Worm (Caenorhabditis elegans) whole organism, young adult: ENCODE results near the gene C18E9.5.

Experiments used
- B0019.2 ChIP-seq: fragments of 200-800 bp; sonication (Bioruptor generic); conservative IDR thresholded peaks from 2 replicates; pipeline ENCODE4 v1.3.6; 2022; ENCODE audit warnings: missing genetic modification reagents, missing genetic modification characterization, missing compliant biosample characterization
- B0336.3 ChIP-seq: fragments of 200-800 bp; sonication (Bioruptor generic); IDR thresholded peaks from 2 replicates; pipeline ENCODE4 v1.3.6; 2022; ENCODE audit warnings: missing genetic modification characterization, missing compliant biosample characterization
- F23B12.7 ChIP-seq: sonication (generic microtip); optimal IDR thresholded peaks from 2 replicates; lab custom pipeline; 2017; ENCODE audit warnings: missing genetic modification characterization, mild to moderate bottlenecking, missing compliant biosample characterization, antibody characterized with exemption, moderate library complexity; ENCODE audit not compliant: insufficient read depth
- F33H1.4 ChIP-seq: fragments of 200-800 bp; sonication (Bioruptor generic); IDR thresholded peaks from 2 replicates; pipeline ENCODE4 v1.3.6; 2022; ENCODE audit warnings: missing genetic modification reagents, missing genetic modification characterization, missing compliant biosample characterization
- F49E8.2 ChIP-seq: sonication (generic microtip); optimal IDR thresholded peaks from 3 replicates; lab custom pipeline; 2017; ENCODE audit warnings: missing genetic modification characterization, mild to moderate bottlenecking, missing compliant biosample characterization, antibody characterized with exemption, moderate library complexity; ENCODE audit not compliant: insufficient read depth
- F57A8.1 ChIP-seq: fragments of 200-800 bp; sonication (Bioruptor generic); optimal IDR thresholded peaks from 2 replicates; lab custom pipeline; 2018; ENCODE audit warnings: mild to moderate bottlenecking, missing genetic modification characterization, moderate library complexity, missing compliant biosample characterization
- Y95B8A.8 ChIP-seq: fragments of 200-800 bp; sonication (Bioruptor generic); IDR thresholded peaks from 2 replicates; pipeline ENCODE4 v1.3.6; 2022; ENCODE audit warnings: missing genetic modification reagents, missing genetic modification characterization, missing compliant biosample characterization
- ama-1 ChIP-seq, 3 experiments: fragments of 150-350 bp in 1 of 3; sonication (generic microtip) in 2 of 3; optimal IDR thresholded peaks; 2 replicates each; lab custom pipeline; 2014 to 2018; ENCODE audit warnings: missing biosample characterization in 2 of 3, missing genetic modification characterization in 2 of 3, missing genetic modification reagents in 2 of 3
- aptf-3 ChIP-seq: fragments of 200-800 bp; sonication (Bioruptor generic); IDR thresholded peaks from 2 replicates; pipeline ENCODE4 v1.3.6; 2022; ENCODE audit warnings: missing genetic modification characterization, missing compliant biosample characterization
- attf-5 ChIP-seq: fragments of 200-800 bp; sonication (Bioruptor generic); optimal IDR thresholded peaks from 2 replicates; lab custom pipeline; 2018; ENCODE audit warnings: mild to moderate bottlenecking, missing genetic modification characterization, missing compliant biosample characterization
- bed-1 ChIP-seq: fragments of 200-800 bp; sonication (Bioruptor generic); IDR thresholded peaks from 2 replicates; pipeline ENCODE4 v1.3.6; 2022; ENCODE audit warnings: missing genetic modification reagents, missing genetic modification characterization, missing compliant biosample characterization
- bed-2 ChIP-seq: fragments of 200-800 bp; sonication (Bioruptor generic); IDR thresholded peaks from 2 replicates; pipeline ENCODE4 v1.3.6; 2022; ENCODE audit warnings: missing genetic modification reagents, missing genetic modification characterization, missing compliant biosample characterization
- cebp-1 ChIP-seq, 2 experiments: fragments of 200-800 bp in 1 of 2; sonication (Bioruptor generic) in 1 of 2; sonication (generic microtip) in 1 of 2; IDR thresholded peaks in 1 of 2; optimal IDR thresholded peaks in 1 of 2; 2 replicates each; pipeline versions ENCODE4 v1.3.6 to Lab custom; 2017 to 2022; ENCODE audit warnings: missing compliant biosample characterization in 2 of 2, missing genetic modification characterization in 2 of 2, mild to moderate bottlenecking in 1 of 2, missing genetic modification reagents in 1 of 2, moderate library complexity in 1 of 2
- ceh-40 ChIP-seq: fragments of 200-800 bp; sonication (Bioruptor generic); IDR thresholded peaks from 2 replicates; pipeline ENCODE4 v1.3.6; 2022; ENCODE audit warnings: missing genetic modification characterization, missing compliant biosample characterization
- die-1 ChIP-seq: sonication (generic microtip); optimal IDR thresholded peaks from 2 replicates; lab custom pipeline; 2016; ENCODE audit warnings: missing genotype, mild to moderate bottlenecking, missing genetic modification characterization, missing compliant biosample characterization
- dox-1 ChIP-seq: fragments of 200-800 bp; sonication (Bioruptor generic); IDR thresholded peaks from 2 replicates; pipeline ENCODE4 v1.3.6; 2022; ENCODE audit warnings: missing genetic modification reagents, missing genetic modification characterization, missing compliant biosample characterization
- efl-1 ChIP-seq: fragments of 150-350 bp; optimal IDR thresholded peaks from 2 replicates; lab custom pipeline; 2014; ENCODE audit warnings: missing biosample characterization, missing genetic modification reagents, missing genetic modification characterization
- egrh-3 ChIP-seq: fragments of 200-800 bp; sonication (Bioruptor generic); IDR thresholded peaks from 2 replicates; pipeline ENCODE4 v1.3.6; 2022; ENCODE audit warnings: missing genetic modification reagents, missing genetic modification characterization, missing compliant biosample characterization
- hlh-26 ChIP-seq: fragments of 200-800 bp; sonication (Bioruptor generic); conservative IDR thresholded peaks from 2 replicates; pipeline ENCODE4 v1.3.6; 2022; ENCODE audit warnings: missing genetic modification reagents, missing genetic modification characterization, missing compliant biosample characterization
- hmg-1.2 ChIP-seq: fragments of 200-800 bp; sonication (Bioruptor generic); IDR thresholded peaks from 2 replicates; pipeline ENCODE4 v1.3.6; 2022; ENCODE audit warnings: missing genetic modification reagents, missing genetic modification characterization, missing compliant biosample characterization
- hmg-20 ChIP-seq: fragments of 200-800 bp; sonication (Bioruptor generic); IDR thresholded peaks from 2 replicates; pipeline ENCODE4 v1.3.6; 2022; ENCODE audit warnings: missing genetic modification reagents, missing genetic modification characterization, missing compliant biosample characterization
- lag-1 ChIP-seq: fragments of 200-800 bp; sonication (Bioruptor generic); IDR thresholded peaks from 2 replicates; pipeline ENCODE4 v1.3.6; 2022; ENCODE audit warnings: missing genetic modification reagents, missing genetic modification characterization, missing compliant biosample characterization
- let-607 ChIP-seq, 2 experiments: fragments of 200-800 bp in 1 of 2; sonication (Bioruptor generic) in 1 of 2; sonication (generic microtip) in 1 of 2; optimal IDR thresholded peaks; 2 replicates each; lab custom pipeline; 2016 to 2018; ENCODE audit warnings: mild to moderate bottlenecking in 2 of 2, missing compliant biosample characterization in 2 of 2, missing genetic modification characterization in 2 of 2, moderate library complexity in 2 of 2, missing genotype in 1 of 2
- lin-26 ChIP-seq: fragments of 200-800 bp; sonication (Bioruptor generic); IDR thresholded peaks from 2 replicates; pipeline ENCODE4 v1.3.6; 2022; ENCODE audit warnings: missing genetic modification reagents, missing genetic modification characterization, missing compliant biosample characterization
- madf-6 ChIP-seq: fragments of 200-800 bp; sonication (Bioruptor generic); IDR thresholded peaks from 2 replicates; pipeline ENCODE4 v1.3.6; 2022; ENCODE audit warnings: missing genetic modification reagents, missing genetic modification characterization, missing compliant biosample characterization
- nfya-2 ChIP-seq: fragments of 200-800 bp; sonication (Bioruptor generic); IDR thresholded peaks from 2 replicates; pipeline ENCODE4 v1.3.6; 2022; ENCODE audit warnings: missing genetic modification reagents, missing genetic modification characterization, missing compliant biosample characterization
- nhr-80 ChIP-seq: sonication (generic microtip); optimal IDR thresholded peaks from 2 replicates; lab custom pipeline; 2016; ENCODE audit warnings: missing genetic modification characterization, missing compliant biosample characterization
- pbrm-1 ChIP-seq: fragments of 200-800 bp; sonication (Bioruptor generic); IDR thresholded peaks from 2 replicates; pipeline ENCODE4 v1.3.6; 2022; ENCODE audit warnings: missing genetic modification reagents, missing genetic modification characterization, missing compliant biosample characterization
- tlf-1 ChIP-seq: fragments of 200-800 bp; sonication (Bioruptor generic); optimal IDR thresholded peaks from 2 replicates; lab custom pipeline; 2018; ENCODE audit warnings: mild to moderate bottlenecking, missing genetic modification characterization, missing compliant biosample characterization
- ztf-25 ChIP-seq: fragments of 200-800 bp; sonication (Bioruptor generic); IDR thresholded peaks from 2 replicates; pipeline ENCODE4 v1.3.6; 2022; ENCODE audit warnings: missing genetic modification reagents, missing genetic modification characterization, missing compliant biosample characterization
- ztf-28 ChIP-seq: fragments of 200-800 bp; sonication (Bioruptor generic); IDR thresholded peaks from 2 replicates; pipeline ENCODE4 v1.3.6; 2022; ENCODE audit warnings: missing genetic modification reagents, missing genetic modification characterization, missing compliant biosample characterization
- ztf-6 ChIP-seq: fragments of 200-800 bp; sonication (Bioruptor generic); IDR thresholded peaks from 2 replicates; pipeline ENCODE4 v1.3.6; 2022; ENCODE audit warnings: missing genetic modification reagents, missing genetic modification characterization, missing compliant biosample characterization

C18E9.5 gene

ce11 chrII:8962206-8962605, 7.6 kb upstream of the C18E9.5 start:
- TF ChIP-seq bed-2 (GFP tag; lab: Robert Waterston, UW) = no peak
- TF ChIP-seq tlf-1 = no peak
- no peak for TF ChIP-seq madf-6 (GFP tag; lab: Robert Waterston, UW)
- TF ChIP-seq lin-26 (GFP tag; lab: Robert Waterston, UW) = no peak
- TF ChIP-seq F23B12.7 (tag; lab: Kevin White, UChicago) = no peak
- TF ChIP-seq pbrm-1 = no peak
- TF ChIP-seq dox-1 (GFP tag; lab: Robert Waterston, UW) = peak; percentile 39; the same call in 1 of the 2 replicates
- TF ChIP-seq bed-1 (GFP tag; lab: Robert Waterston, UW) = no peak
- TF ChIP-seq B0019.2 (GFP tag; lab: Robert Waterston, UW) = no peak
- no peak for TF ChIP-seq aptf-3
- TF ChIP-seq ztf-25 (GFP tag; lab: Robert Waterston, UW) = no peak
- TF ChIP-seq cebp-1 (GFP tag; IDR thresholded peaks at IDR 0.05; lab: Robert Waterston, UW) = no peak
- peak; percentile 2 for TF ChIP-seq cebp-1 (tag; optimal IDR thresholded peaks at IDR 0.05; lab: Kevin White, UChicago)
- TF ChIP-seq hlh-26 (GFP tag; lab: Robert Waterston, UW) = no peak
- TF ChIP-seq egrh-3 (GFP tag; lab: Robert Waterston, UW) = no peak
- no peak for TF ChIP-seq nfya-2 (GFP tag; lab: Robert Waterston, UW)
- TF ChIP-seq ama-1 (optimal IDR thresholded peaks at IDR 0.05; lab: Kevin White, UChicago) = no peak
- peak in 1 of 2 experiments; percentile 0 for TF ChIP-seq ama-1 (GFP tag; optimal IDR thresholded peaks at IDR 0.05; lab: Kevin White, UChicago)
- TF ChIP-seq hmg-20 (GFP tag; lab: Robert Waterston, UW) = no peak
- TF ChIP-seq efl-1 (GFP tag; lab: Kevin White, UChicago) = no peak
- TF ChIP-seq F49E8.2 = no peak
- TF ChIP-seq ztf-6 = no peak

ce11 chrII:8964049-8964448, 5.7 kb upstream of the C18E9.5 start, which contains the start of gene sftd-3:
Gene sftd-3, minus strand, starts transcription at chrII:8964149.
- TF ChIP-seq F33H1.4 (GFP tag; lab: Robert Waterston, UW) (no peak), egrh-3 (GFP tag; lab: Robert Waterston, UW) (no peak), ztf-28 (GFP tag; lab: Robert Waterston, UW) (no peak), Y95B8A.8 (GFP tag; lab: Robert Waterston, UW) (no peak), die-1 (tag; lab: Kevin White, UChicago) (no peak), lag-1 (GFP tag; lab: Robert Waterston, UW) (no peak), hmg-1.2 (GFP tag; lab: Robert Waterston, UW) (no peak), ceh-40 (GFP tag; lab: Robert Waterston, UW) (no peak), F57A8.1 (GFP tag; lab: Kevin White, UChicago) (no peak)

ce11 chrII:8964835-8965234, 4.9 kb upstream of the C18E9.5 start, which contains the start of the genes ndub-3 and C18E9.2:
Gene ndub-3, minus strand, starts transcription at chrII:8964890.
Gene C18E9.2, plus strand, starts transcription at chrII:8965006.
- TF ChIP-seq dox-1 (GFP tag; lab: Robert Waterston, UW) (peak; percentile 52; the same call in 1 of the 2 replicates), cebp-1 (GFP tag; IDR thresholded peaks at IDR 0.05; lab: Robert Waterston, UW) (no peak), cebp-1 (tag; optimal IDR thresholded peaks at IDR 0.05; lab: Kevin White, UChicago) (peak; percentile 37), B0336.3 (GFP tag; lab: Robert Waterston, UW) (no peak), nhr-80 (tag; lab: Kevin White, UChicago) (peak; percentile 29), attf-5 (GFP tag; lab: Kevin White, UChicago) (peak; percentile 58), let-607 (tag; optimal IDR thresholded peaks at IDR 0.05; lab: Kevin White, UChicago) (peak; percentile 86 to 93)
